Worm (Caenorhabditis elegans): ENCODE data around the gene R05G9.5.

- TF ChIP-seq cog-1 (tag; optimal IDR thresholded peaks at IDR 0.05) = no peak
- no peak for TF ChIP-seq flt-1 (GFP tag; IDR thresholded peaks at IDR 0.05)
- no peak for TF ChIP-seq klf-2 (GFP tag; conservative IDR thresholded peaks at IDR 0.05)
- TF ChIP-seq ztf-23 (GFP tag; IDR thresholded peaks at IDR 0.05) = no peak
- TF ChIP-seq T22C8.4 (GFP tag; IDR thresholded peaks at IDR 0.05) = no peak
- no peak for TF ChIP-seq ztf-29 (GFP tag; IDR thresholded peaks at IDR 0.05)
These were observed 24.5 kb upstream of the R05G9.5 start, which contains the start of gene C56E6.2 for ce11 chrII:6524501-6524977.
